Worm (Caenorhabditis elegans): ENCODE data around the gene F17C11.26.

F17C11.26 gene

DNA sequence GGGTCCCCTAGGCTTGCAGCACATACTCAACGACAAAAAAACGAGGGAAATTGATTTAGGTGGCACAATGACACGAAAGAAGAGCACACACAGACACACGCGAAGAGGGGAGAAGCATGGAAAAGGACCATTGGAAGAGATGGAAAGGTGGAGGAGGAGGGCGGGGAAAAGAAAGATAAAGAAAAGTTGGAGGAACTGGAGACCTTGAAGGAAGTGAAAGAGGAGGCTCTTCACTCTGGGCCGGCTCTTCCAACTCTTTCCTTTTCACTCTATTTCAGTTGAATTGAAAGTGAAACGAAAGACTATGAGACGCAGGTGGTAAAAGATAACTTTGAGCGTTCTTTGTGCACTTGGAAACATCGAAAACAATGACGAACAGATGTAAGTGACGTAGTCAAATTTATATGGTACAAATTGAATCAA is 20.2 kb downstream of the F17C11.26 start:
- TF ChIP-seq dsc-1 (tag; optimal IDR thresholded peaks at IDR 0.05), result peak; percentile 95
- TF ChIP-seq nhr-12 (tag; optimal IDR thresholded peaks at IDR 0.05), result no peak
- TF ChIP-seq ces-1 (GFP tag; optimal IDR thresholded peaks at IDR 0.05), result peak; percentile 64
- peak; percentile 77 for TF ChIP-seq xbp-1 (tag; optimal IDR thresholded peaks at IDR 0.05)
- peak; percentile 69 for TF ChIP-seq nhr-20 (tag; optimal IDR thresholded peaks at IDR 0.05)
- TF ChIP-seq zip-4 (GFP tag; optimal IDR thresholded peaks at IDR 0.05), result peak; percentile 18
- TF ChIP-seq efl-1 (optimal IDR thresholded peaks at IDR 0.05), result peak; percentile 26 to 49
- peak; percentile 22 to 94 for TF ChIP-seq efl-1 (GFP tag; optimal IDR thresholded peaks at IDR 0.05 in 1 of 2)
- TF ChIP-seq ztf-4 (tag; optimal IDR thresholded peaks at IDR 0.05), result peak; percentile 61
- no peak for TF ChIP-seq C34B4.2 (tag; optimal IDR thresholded peaks at IDR 0.05)
- TF ChIP-seq sptf-1 (tag; optimal IDR thresholded peaks at IDR 0.05), result no peak
- TF ChIP-seq unc-98 (GFP tag; IDR thresholded peaks at IDR 0.05), result no peak
- peak; percentile 70 for TF ChIP-seq nhr-85 (tag)
- peak; percentile 48 for TF ChIP-seq nhr-77 (tag; optimal IDR thresholded peaks at IDR 0.05)
- 0 out of 2 replicates have a peak, but pooled peaks have one; percentile 37 for TF ChIP-seq mab-9 (GFP tag; IDR thresholded peaks at IDR 0.05)
- TF ChIP-seq efl-3 (GFP tag; optimal IDR thresholded peaks at IDR 0.05), result no peak
- peak; percentile 44 for TF ChIP-seq egl-13 (tag; optimal IDR thresholded peaks at IDR 0.05)
- TF ChIP-seq swsn-7 (tag; optimal IDR thresholded peaks at IDR 0.05), result peak; percentile 77
- peak; percentile 78 for TF ChIP-seq unc-86 (tag; optimal IDR thresholded peaks at IDR 0.05)
- no peak for TF ChIP-seq hlh-4 (tag; optimal IDR thresholded peaks at IDR 0.05)
- peak; percentile 69 for TF ChIP-seq fkh-8 (tag; optimal IDR thresholded peaks at IDR 0.05)
- TF ChIP-seq mdl-1 (tag; optimal IDR thresholded peaks at IDR 0.05), result peak in 1 of 2 experiments; percentile 53
- peak in 1 of 2 experiments; percentile 18 for TF ChIP-seq ztf-11 (tag; optimal IDR thresholded peaks at IDR 0.05)
- peak; percentile 50 for TF ChIP-seq C16A3.4 (tag; optimal IDR thresholded peaks at IDR 0.05)
- TF ChIP-seq tlp-1 (tag; optimal IDR thresholded peaks at IDR 0.05), result no peak
- TF ChIP-seq grh-1 (GFP tag; IDR thresholded peaks at IDR 0.05), result no peak
- TF ChIP-seq aly-2 (tag; optimal IDR thresholded peaks at IDR 0.05), result no peak
- TF ChIP-seq snu-23 (GFP tag; optimal IDR thresholded peaks at IDR 0.05), result peak; percentile 85
- no peak for TF ChIP-seq F16B12.6 (tag; optimal IDR thresholded peaks at IDR 0.05)
- TF ChIP-seq lin-35 (GFP tag; optimal IDR thresholded peaks at IDR 0.05), result peak; percentile 62 to 64
- TF ChIP-seq nhr-19 (GFP tag; conservative IDR thresholded peaks at IDR 0.05), result peak; percentile 99
- peak in 1 of 3 experiments; percentile 25 for TF ChIP-seq ceh-82 (tag; optimal IDR thresholded peaks at IDR 0.05)
- TF ChIP-seq lir-3 (tag; optimal IDR thresholded peaks at IDR 0.05; ENCODE audit: poor library complexity), result peak; percentile 59
- TF ChIP-seq nhr-84 (tag; optimal IDR thresholded peaks at IDR 0.05), result no peak
- TF ChIP-seq fkh-10 (GFP tag; optimal IDR thresholded peaks at IDR 0.05), result peak; percentile 63
- TF ChIP-seq jun-1 (tag; optimal IDR thresholded peaks at IDR 0.05), result peak; percentile 15
- no peak for TF ChIP-seq elt-3 (tag; optimal IDR thresholded peaks at IDR 0.05)
- TF ChIP-seq nhr-71 (tag; optimal IDR thresholded peaks at IDR 0.05), result peak; percentile 92
- peak; percentile 37 for TF ChIP-seq skn-1 (tag; optimal IDR thresholded peaks at IDR 0.05)
- TF ChIP-seq pag-3 (tag; optimal IDR thresholded peaks at IDR 0.05; ENCODE audit: borderline replicate concordance, insufficient read depth), result peak; percentile 5
- no peak for TF ChIP-seq ceh-90 (tag; optimal IDR thresholded peaks at IDR 0.05)
- TF ChIP-seq ets-5 (GFP tag; IDR thresholded peaks at IDR 0.05), result no peak
- TF ChIP-seq lin-14 (GFP tag; optimal IDR thresholded peaks at IDR 0.05), result peak; percentile 96
- peak; percentile 73 for TF ChIP-seq blmp-1 (tag; optimal IDR thresholded peaks at IDR 0.05)
- peak; percentile 68 for TF ChIP-seq fkh-4 (tag; optimal IDR thresholded peaks at IDR 0.05; ENCODE audit: borderline replicate concordance)
- TF ChIP-seq snpc-4 (tag; optimal IDR thresholded peaks at IDR 0.05), result peak; percentile 6
- TF ChIP-seq sup-37 (GFP tag; optimal IDR thresholded peaks at IDR 0.05), result peak; percentile 5
- TF ChIP-seq irx-1 (tag; optimal IDR thresholded peaks at IDR 0.05), result peak; percentile 72
- TF ChIP-seq dpl-1 (GFP tag; optimal IDR thresholded peaks at IDR 0.05), result peak in 2 of 3 experiments; percentile 23 to 42
- TF ChIP-seq lin-13 (GFP tag; optimal IDR thresholded peaks at IDR 0.05), result no peak
- TF ChIP-seq ceh-8 (GFP tag; optimal IDR thresholded peaks at IDR 0.05), result peak; percentile 74
- peak; percentile 42 for TF ChIP-seq rnt-1 (tag; optimal IDR thresholded peaks at IDR 0.05)
- TF ChIP-seq lsy-2 (tag; optimal IDR thresholded peaks at IDR 0.05), result peak; percentile 46 to 61
